Fruit fly (Drosophila melanogaster) whole organism, prepupa: ENCODE results near the gene CG42245.

ENCODE experiments used
- Blimp-1 ChIP-seq: fragments of 200-800 bp; sonication (Bioruptor generic); optimal IDR thresholded peaks from 3 replicates; lab custom pipeline; 2017; ENCODE audit warnings: missing biosample characterization, missing genetic modification characterization, mild to moderate bottlenecking, moderate library complexity, missing genetic modification reagents
- CG10631 ChIP-seq: fragments of 200-800 bp; sonication (Bioruptor generic); optimal IDR thresholded peaks from 2 replicates; lab custom pipeline; 2016; ENCODE audit warnings: missing biosample characterization, missing genetic modification characterization
- CG10669 ChIP-seq: fragments of 200-800 bp; sonication (Bioruptor generic); optimal IDR thresholded peaks from 3 replicates; lab custom pipeline; 2018; ENCODE audit warnings: missing biosample characterization, mild to moderate bottlenecking, missing genetic modification characterization, moderate library complexity
- CG11294 ChIP-seq: fragments of 200-800 bp; sonication (Bioruptor generic); IDR thresholded peaks from 2 replicates; pipeline ENCODE4 v1.3.6; 2022; ENCODE audit warnings: missing biosample characterization, missing genetic modification characterization
- CG11762 ChIP-seq: fragments of 200-800 bp; sonication (Bioruptor generic); optimal IDR thresholded peaks from 3 replicates; lab custom pipeline; 2016; ENCODE audit warnings: missing biosample characterization, missing genetic modification characterization; ENCODE audit not compliant: insufficient read depth
- CG11902 ChIP-seq: fragments of 200-800 bp; sonication (Bioruptor generic); optimal IDR thresholded peaks from 3 replicates; lab custom pipeline; 2016; ENCODE audit warnings: missing biosample characterization, missing genetic modification characterization
- CG15336 ChIP-seq: fragments of 200-800 bp; sonication (Bioruptor generic); IDR thresholded peaks from 2 replicates; pipeline ENCODE4 v1.3.6; 2022; ENCODE audit warnings: missing biosample characterization, missing genetic modification characterization
- CG1621 ChIP-seq: fragments of 200-800 bp; sonication (Bioruptor generic); optimal IDR thresholded peaks from 3 replicates; lab custom pipeline; 2018; ENCODE audit warnings: missing biosample characterization, mild to moderate bottlenecking, missing genetic modification characterization
- CG31627 ChIP-seq: fragments of 200-800 bp; sonication (Bioruptor generic); optimal IDR thresholded peaks from 3 replicates; lab custom pipeline; 2016; ENCODE audit warnings: missing biosample characterization, missing genetic modification characterization
- CG32006 ChIP-seq: fragments of 200-800 bp; sonication (Bioruptor generic); optimal IDR thresholded peaks from 3 replicates; lab custom pipeline; 2017; ENCODE audit warnings: missing biosample characterization, mild to moderate bottlenecking, missing genetic modification characterization
- CG34406 ChIP-seq: fragments of 200-800 bp; sonication (Bioruptor generic); optimal IDR thresholded peaks from 3 replicates; lab custom pipeline; 2016; ENCODE audit warnings: missing biosample characterization, missing genetic modification characterization
- CG3919 ChIP-seq: fragments of 200-800 bp; sonication (Bioruptor generic); optimal IDR thresholded peaks from 3 replicates; lab custom pipeline; 2016; ENCODE audit warnings: missing biosample characterization, missing genetic modification characterization
- CG6163 ChIP-seq: fragments of 200-800 bp; sonication (Bioruptor generic); IDR thresholded peaks from 3 replicates; pipeline ENCODE4 v1.3.6; 2022; ENCODE audit warnings: missing biosample characterization, missing genetic modification characterization
- CG6276 ChIP-seq: fragments of 200-800 bp; sonication (Bioruptor generic); optimal IDR thresholded peaks from 2 replicates; lab custom pipeline; 2017; ENCODE audit warnings: missing biosample characterization, mild to moderate bottlenecking, missing genetic modification characterization
- CG6792 ChIP-seq: fragments of 200-800 bp; sonication (Bioruptor generic); optimal IDR thresholded peaks from 3 replicates; lab custom pipeline; 2016; ENCODE audit warnings: missing biosample characterization, missing genetic modification characterization
- CG6808 ChIP-seq: fragments of 200-800 bp; sonication (Bioruptor generic); optimal IDR thresholded peaks from 3 replicates; lab custom pipeline; 2017; ENCODE audit warnings: missing biosample characterization, missing genetic modification characterization, mild to moderate bottlenecking, moderate library complexity, missing genetic modification reagents
- CG6854 ChIP-seq: fragments of 200-800 bp; sonication (Bioruptor generic); optimal IDR thresholded peaks from 2 replicates; lab custom pipeline; 2017; ENCODE audit warnings: missing biosample characterization, mild to moderate bottlenecking, missing genetic modification characterization
- CG7368 ChIP-seq: fragments of 200-800 bp; sonication (Bioruptor generic); optimal IDR thresholded peaks from 3 replicates; lab custom pipeline; 2016; ENCODE audit warnings: missing biosample characterization, missing genetic modification characterization
- CG8119 ChIP-seq: fragments of 200-800 bp; sonication (Bioruptor generic); IDR thresholded peaks from 3 replicates; pipeline ENCODE4 v1.3.6; 2022; ENCODE audit warnings: missing biosample characterization, missing genetic modification characterization
- CG8632 ChIP-seq: fragments of 200-800 bp; sonication (Bioruptor generic); optimal IDR thresholded peaks from 3 replicates; lab custom pipeline; 2016; ENCODE audit warnings: missing biosample characterization, missing genetic modification characterization
- CG9139 ChIP-seq: fragments of 200-800 bp; sonication (Bioruptor generic); optimal IDR thresholded peaks from 3 replicates; lab custom pipeline; 2017; ENCODE audit warnings: missing biosample characterization, mild to moderate bottlenecking, missing genetic modification characterization
- Eip75B ChIP-seq: fragments of 200-800 bp; sonication (Bioruptor generic); optimal IDR thresholded peaks from 3 replicates; lab custom pipeline; 2016; ENCODE audit warnings: missing biosample characterization, missing genetic modification characterization
- Eip78C ChIP-seq: fragments of 200-800 bp; sonication (Bioruptor generic); peaks from one replicate; lab custom pipeline; 2016; ENCODE audit warnings: missing biosample characterization, missing genetic modification characterization
- Eip93F ChIP-seq: fragments of 200-800 bp; sonication (Bioruptor generic); optimal IDR thresholded peaks from 2 replicates; lab custom pipeline; 2016; ENCODE audit warnings: missing biosample characterization, mild to moderate bottlenecking, missing genetic modification characterization
- Ets21C ChIP-seq: fragments of 200-800 bp; sonication (Bioruptor generic); optimal IDR thresholded peaks from 3 replicates; lab custom pipeline; 2016; ENCODE audit warnings: missing biosample characterization, missing genetic modification characterization
- Ets96B ChIP-seq: fragments of 200-800 bp; optimal IDR thresholded peaks from 2 replicates; lab custom pipeline; 2019; ENCODE audit warnings: missing biosample characterization, mild to moderate bottlenecking, missing genetic modification characterization, moderate library complexity
- Gug ChIP-seq: fragments of 200-800 bp; sonication (Bioruptor generic); IDR thresholded peaks from 2 replicates; pipeline ENCODE4 v1.3.6; 2022; ENCODE audit warnings: missing biosample characterization, missing genetic modification characterization
- Hr4 ChIP-seq: fragments of 200-800 bp; sonication (Bioruptor generic); optimal IDR thresholded peaks from 3 replicates; lab custom pipeline; 2016; ENCODE audit warnings: missing biosample characterization, missing genetic modification characterization
- Lpt ChIP-seq: fragments of 200-800 bp; sonication (Bioruptor generic); optimal IDR thresholded peaks from 3 replicates; lab custom pipeline; 2016; ENCODE audit warnings: missing biosample characterization, missing genetic modification characterization
- Met ChIP-seq: fragments of 200-800 bp; sonication (Bioruptor generic); optimal IDR thresholded peaks from 3 replicates; lab custom pipeline; 2016; ENCODE audit warnings: missing biosample characterization, missing genetic modification characterization
- OdsH ChIP-seq: fragments of 200-800 bp; sonication (Bioruptor generic); optimal IDR thresholded peaks from 3 replicates; lab custom pipeline; 2016; ENCODE audit warnings: missing biosample characterization, missing genetic modification characterization
- Smox ChIP-seq: fragments of 200-800 bp; sonication (Bioruptor generic); optimal IDR thresholded peaks from 3 replicates; lab custom pipeline; 2016; ENCODE audit warnings: missing biosample characterization, missing genetic modification characterization
- Sox102F ChIP-seq: fragments of 200-800 bp; sonication (Bioruptor generic); optimal IDR thresholded peaks from 2 replicates; lab custom pipeline; 2016; ENCODE audit warnings: missing biosample characterization, mild to moderate bottlenecking, missing genetic modification characterization
- Sox14 ChIP-seq: fragments of 200-800 bp; sonication (Bioruptor generic); optimal IDR thresholded peaks from 3 replicates; lab custom pipeline; 2016; ENCODE audit warnings: missing biosample characterization, missing genetic modification characterization
- Sox15 ChIP-seq: fragments of 200-800 bp; sonication (Bioruptor generic); optimal IDR thresholded peaks from 3 replicates; lab custom pipeline; 2016; ENCODE audit warnings: missing biosample characterization, missing genetic modification characterization
- achi ChIP-seq: fragments of 200-800 bp; sonication (Bioruptor generic); optimal IDR thresholded peaks from 3 replicates; lab custom pipeline; 2016; ENCODE audit warnings: missing biosample characterization, missing genetic modification characterization
- acj6 ChIP-seq: fragments of 200-800 bp; sonication (Bioruptor generic); optimal IDR thresholded peaks from 3 replicates; lab custom pipeline; 2016; ENCODE audit warnings: missing biosample characterization, missing genetic modification characterization
- cyc ChIP-seq: fragments of 200-800 bp; sonication (Bioruptor generic); optimal IDR thresholded peaks from 3 replicates; lab custom pipeline; 2016; ENCODE audit warnings: missing biosample characterization, missing genetic modification characterization
- dac ChIP-seq: fragments of 200-800 bp; sonication (Bioruptor generic); optimal IDR thresholded peaks from 2 replicates; lab custom pipeline; 2017; ENCODE audit warnings: missing biosample characterization, mild to moderate bottlenecking, missing genetic modification characterization
- dsx ChIP-seq: fragments of 200-800 bp; optimal IDR thresholded peaks from 3 replicates; lab custom pipeline; 2019; ENCODE audit warnings: missing biosample characterization, mild to moderate bottlenecking, missing genetic modification characterization, moderate library complexity; ENCODE audit not compliant: poor library complexity, severe bottlenecking
- eg ChIP-seq: fragments of 200-800 bp; sonication (Bioruptor generic); IDR thresholded peaks from 3 replicates; pipeline ENCODE4 v1.3.6; 2022; ENCODE audit warnings: missing biosample characterization, missing genetic modification characterization
- fd59A ChIP-seq: fragments of 200-800 bp; sonication (Bioruptor generic); optimal IDR thresholded peaks from 2 replicates; lab custom pipeline; 2017; ENCODE audit warnings: missing biosample characterization, mild to moderate bottlenecking, missing genetic modification characterization, missing genetic modification reagents
- fd85E ChIP-seq: fragments of 200-800 bp; sonication (Bioruptor generic); optimal IDR thresholded peaks from 3 replicates; lab custom pipeline; 2016; ENCODE audit warnings: missing biosample characterization, missing genetic modification characterization
- fkh ChIP-seq: fragments of 200-800 bp; sonication (Bioruptor generic); optimal IDR thresholded peaks from 3 replicates; lab custom pipeline; 2017; ENCODE audit warnings: missing biosample characterization, mild to moderate bottlenecking, missing genetic modification characterization, moderate library complexity
- lz ChIP-seq: fragments of 200-800 bp; sonication (Bioruptor generic); optimal IDR thresholded peaks from 3 replicates; lab custom pipeline; 2016; ENCODE audit warnings: missing biosample characterization, missing genetic modification characterization
- net ChIP-seq: fragments of 200-800 bp; sonication (Bioruptor generic); optimal IDR thresholded peaks from 3 replicates; lab custom pipeline; 2016; ENCODE audit warnings: missing biosample characterization, missing genetic modification characterization
- pdm3 ChIP-seq: fragments of 200-800 bp; sonication (Bioruptor generic); optimal IDR thresholded peaks from 3 replicates; lab custom pipeline; 2016; ENCODE audit warnings: missing biosample characterization, missing genetic modification characterization
- salr ChIP-seq, 2 experiments: fragments of 200-800 bp; sonication (Bioruptor generic); optimal IDR thresholded peaks; 3 replicates each; lab custom pipeline; 2016 to 2018; ENCODE audit warnings: missing biosample characterization in 2 of 2, missing genetic modification characterization in 2 of 2, mild to moderate bottlenecking in 1 of 2
- spab ChIP-seq: fragments of 200-800 bp; sonication (Bioruptor generic); optimal IDR thresholded peaks from 2 replicates; lab custom pipeline; 2017; ENCODE audit warnings: missing biosample characterization, mild to moderate bottlenecking, missing genetic modification characterization, missing genetic modification reagents
- ss ChIP-seq, 2 experiments: fragments of 200-800 bp; sonication (Bioruptor generic); optimal IDR thresholded peaks; 2 replicates in 1 of 2; 3 replicates in 1 of 2; lab custom pipeline; 2017 to 2018; ENCODE audit warnings: mild to moderate bottlenecking in 2 of 2, missing biosample characterization in 2 of 2, missing genetic modification characterization in 2 of 2, moderate library complexity in 1 of 2
- svp ChIP-seq: fragments of 200-800 bp; sonication (Bioruptor generic); peaks from one replicate; lab custom pipeline; 2016; ENCODE audit warnings: missing biosample characterization, missing genetic modification characterization
- topi ChIP-seq: fragments of 200-800 bp; sonication (Bioruptor generic); optimal IDR thresholded peaks from 3 replicates; lab custom pipeline; 2016; ENCODE audit warnings: missing biosample characterization, missing genetic modification characterization
- vri ChIP-seq: fragments of 200-800 bp; sonication (Bioruptor generic); optimal IDR thresholded peaks from 3 replicates; lab custom pipeline; 2016; ENCODE audit warnings: missing biosample characterization, mild to moderate bottlenecking, missing genetic modification characterization

The CG42245 gene

DNA sequence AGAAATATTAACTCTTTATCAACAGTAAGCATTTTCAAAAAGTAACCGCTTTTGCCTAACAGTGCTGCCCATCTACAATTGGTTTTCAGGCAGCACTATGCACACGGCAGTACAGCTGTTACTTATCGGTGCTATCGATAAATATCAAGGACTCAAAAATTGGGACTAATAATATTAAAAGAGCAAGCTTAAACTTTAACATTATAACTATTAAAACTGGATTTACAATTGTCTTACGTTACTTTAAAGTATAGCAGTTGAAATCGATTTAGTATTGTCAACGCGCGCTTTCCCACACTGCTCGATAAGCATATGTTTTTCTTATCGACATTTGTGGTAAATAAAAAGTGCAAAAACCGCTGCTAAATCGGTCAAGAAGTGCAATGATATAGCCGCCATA lies at the start of gene CG42245, which contains the start of gene MEP-1:
Gene CG42245 (plus strand): TSS at position 310 of the 400 bp plus-strand sequence.
Gene MEP-1 (plus strand): TSS at position 310 of the 400 bp plus-strand sequence.
- TF ChIP-seq pdm3 (GFP tag; lab: Kevin White, UChicago) (peak; percentile 62), topi (peak; percentile 53), CG31627 (GFP tag; lab: Kevin White, UChicago) (peak; percentile 54), Hr4 (GFP tag; lab: Kevin White, UChicago) (peak; percentile 57), ss (GFP tag; optimal IDR thresholded peaks at IDR 0.05; lab: Kevin White, UChicago) (peak in 1 of 2 experiments; percentile 20), CG9139 (GFP tag; lab: Kevin White, UChicago) (no peak), salr (GFP tag; optimal IDR thresholded peaks at IDR 0.05; lab: Kevin White, UChicago) (peak in 1 of 2 experiments; percentile 6), Lpt (GFP tag; lab: Kevin White, UChicago) (no peak), Ets96B (tag; lab: Kevin White, UChicago) (peak; percentile 30), CG7368 (GFP tag; lab: Kevin White, UChicago) (peak; percentile 34), CG3919 (peak; percentile 66), CG10631 (GFP tag; lab: Kevin White, UChicago) (peak; percentile 55), Sox102F (GFP tag; lab: Kevin White, UChicago) (peak; percentile 66), acj6 (GFP tag; lab: Kevin White, UChicago) (peak; percentile 52), CG1621 (tag; lab: Kevin White, UChicago) (no peak), svp (GFP tag; lab: Kevin White, UChicago) (peak; percentile 80), dsx (GFP tag; lab: Kevin White, UChicago) (no peak), fd85E (GFP tag; lab: Kevin White, UChicago) (no peak), Eip75B (GFP tag; lab: Kevin White, UChicago) (peak; percentile 61), fd59A (GFP tag; lab: Kevin White, UChicago) (no peak), CG8119 (GFP tag; lab: Robert Waterston, UW) (no peak), Blimp-1 (GFP tag; lab: Kevin White, UChicago) (no peak), vri (peak; percentile 67), Gug (GFP tag; lab: Robert Waterston, UW) (no peak), CG15336 (GFP tag; lab: Robert Waterston, UW) (no peak), CG6792 (GFP tag; lab: Kevin White, UChicago) (peak; percentile 30), CG11294 (GFP tag; lab: Robert Waterston, UW) (no peak), net (peak; percentile 41), spab (GFP tag; lab: Kevin White, UChicago) (no peak), Eip93F (GFP tag; lab: Kevin White, UChicago) (no peak), eg (peak; percentile 40; the same call in 1 of the 3 replicates), Sox14 (GFP tag; lab: Kevin White, UChicago) (peak; percentile 57), Eip78C (GFP tag; lab: Kevin White, UChicago) (peak; percentile 69), Met (GFP tag; lab: Kevin White, UChicago) (peak; percentile 70), fkh (peak; percentile 43), achi (GFP tag; lab: Kevin White, UChicago) (peak; percentile 26), CG6163 (GFP tag; lab: Robert Waterston, UW) (no peak), Ets21C (GFP tag; lab: Kevin White, UChicago) (peak; percentile 20), dac (GFP tag; lab: Kevin White, UChicago) (no peak), cyc (GFP tag; lab: Kevin White, UChicago) (peak; percentile 61), CG32006 (GFP tag; lab: Kevin White, UChicago) (peak; percentile 14), CG6854 (no peak), CG11902 (GFP tag; lab: Kevin White, UChicago) (no peak), Sox15 (GFP tag; lab: Kevin White, UChicago) (no peak), CG6808 (GFP tag; lab: Kevin White, UChicago) (peak; percentile 100), CG8632 (GFP tag; lab: Kevin White, UChicago) (peak; percentile 26), lz (peak; percentile 48), CG11762 (GFP tag; lab: Kevin White, UChicago) (no peak), OdsH (GFP tag; lab: Kevin White, UChicago) (peak; percentile 61), CG34406 (GFP tag; lab: Kevin White, UChicago) (peak; percentile 37), CG6276 (no peak), CG10669 (GFP tag; lab: Kevin White, UChicago) (peak; percentile 19), Smox (GFP tag; lab: Kevin White, UChicago) (peak; percentile 60)
